Worm (Caenorhabditis elegans): ENCODE results near the gene cdc-48.2.

- TF ChIP-seq nhr-11 (tag; optimal IDR thresholded peaks at IDR 0.05) (no peak), lin-15B (tag; optimal IDR thresholded peaks at IDR 0.05) (no peak)
Measured at ce11 chrII:8170374-8170773, 32.1 kb downstream of the cdc-48.2 start, which contains the start of gene T05C12.11.

All from whole organism, L1 larva.